Fruit fly (Drosophila melanogaster) whole organism, embryonic: Measurements from ENCODE around the gene Cyp12a5.

ENCODE experiments used
- Aef1 ChIP-seq: fragments of 200-800 bp; sonication (Bioruptor generic); IDR thresholded peaks from 3 replicates; pipeline ENCODE4 v1.3.6; 2022; ENCODE audit warnings: missing biosample characterization, missing genetic modification characterization
- Atf6 ChIP-seq: fragments of 200-800 bp; sonication (Bioruptor generic); IDR thresholded peaks from 2 replicates; pipeline ENCODE4 v1.3.6; 2022; ENCODE audit warnings: missing biosample characterization, missing genetic modification characterization
- BEAF-32 ChIP-seq: fragments of 200-800 bp; sonication (Bioruptor generic); optimal IDR thresholded peaks from 3 replicates; lab custom pipeline; 2017; ENCODE audit warnings: missing biosample characterization, missing genetic modification characterization, mild to moderate bottlenecking, moderate library complexity, missing genetic modification reagents
- CG1024 ChIP-seq: fragments of 200-800 bp; sonication (Bioruptor generic); IDR thresholded peaks from 2 replicates; pipeline ENCODE4 v1.3.6; 2022; ENCODE audit warnings: missing biosample characterization, missing genetic modification characterization
- CG10462 ChIP-seq: fragments of 200-800 bp; sonication (Bioruptor generic); optimal IDR thresholded peaks from 2 replicates; lab custom pipeline; 2016; ENCODE audit warnings: missing biosample characterization, missing genetic modification characterization
- CG11456 ChIP-seq: fragments of 200-800 bp; sonication (Bioruptor generic); IDR thresholded peaks from 3 replicates; pipeline ENCODE4 v1.3.6; 2022; ENCODE audit warnings: missing biosample characterization, missing genetic modification characterization
- CG13424 ChIP-seq: fragments of 200-800 bp; sonication (Bioruptor generic); optimal IDR thresholded peaks from 2 replicates; lab custom pipeline; 2019; ENCODE audit warnings: missing biosample characterization, mild to moderate bottlenecking, missing genetic modification characterization, moderate library complexity
- CG14014 ChIP-seq: fragments of 200-800 bp; sonication (Bioruptor generic); IDR thresholded peaks from 2 replicates; pipeline ENCODE4 v1.3.6; 2022; ENCODE audit warnings: missing biosample characterization, missing genetic modification characterization
- CG14965 ChIP-seq: fragments of 200-800 bp; sonication (Bioruptor generic); optimal IDR thresholded peaks from 2 replicates; lab custom pipeline; 2016; ENCODE audit warnings: missing biosample characterization, missing genetic modification characterization, borderline replicate concordance
- CG1832 ChIP-seq: fragments of 200-800 bp; sonication (Bioruptor generic); optimal IDR thresholded peaks from 2 replicates; lab custom pipeline; 2017; ENCODE audit warnings: missing biosample characterization, mild to moderate bottlenecking, missing genetic modification characterization, inconsistent platforms
- CG2199 ChIP-seq: fragments of 200-800 bp; sonication (Bioruptor generic); IDR thresholded peaks from 3 replicates; pipeline ENCODE4 v1.3.6; 2022; ENCODE audit warnings: missing biosample characterization, missing genetic modification characterization
- CG2889 ChIP-seq: fragments of 200-800 bp; sonication (Bioruptor generic); IDR thresholded peaks from 3 replicates; pipeline ENCODE4 v1.3.6; 2022; ENCODE audit warnings: missing biosample characterization, missing genetic modification characterization
- CG4282 ChIP-seq: fragments of 200-800 bp; sonication (Bioruptor generic); optimal IDR thresholded peaks from 2 replicates; lab custom pipeline; 2016; ENCODE audit warnings: missing biosample characterization, missing genetic modification characterization
- CG6272 ChIP-seq: fragments of 200-800 bp; sonication (Bioruptor generic); IDR thresholded peaks from 2 replicates; pipeline ENCODE4 v1.3.6; 2022; ENCODE audit warnings: missing biosample characterization, missing genetic modification characterization
- CG7372 ChIP-seq: fragments of 200-800 bp; sonication (Bioruptor generic); IDR thresholded peaks from 2 replicates; pipeline ENCODE4 v1.3.6; 2022; ENCODE audit warnings: missing biosample characterization, missing genetic modification characterization
- D19A ChIP-seq: fragments of 200-800 bp; optimal IDR thresholded peaks from 3 replicates; lab custom pipeline; 2019; ENCODE audit warnings: missing biosample characterization, mild to moderate bottlenecking, missing genetic modification characterization, moderate library complexity
- Dfd ChIP-seq, 2 experiments: fragments of >200 bp; optimal IDR thresholded peaks; 2 replicates each; lab custom pipeline; 2017; ENCODE audit warnings: missing biosample characterization in 2 of 2, missing genetic modification characterization in 2 of 2
- Dip2 ChIP-seq: fragments of 200-800 bp; sonication (Bioruptor generic); IDR thresholded peaks from 2 replicates; pipeline ENCODE4 v1.3.6; 2022; ENCODE audit warnings: missing biosample characterization, missing genetic modification characterization
- E2f2 ChIP-seq: fragments of 200-800 bp; sonication (Bioruptor generic); IDR thresholded peaks from 2 replicates; pipeline ENCODE4 v1.3.6; 2022; ENCODE audit warnings: missing biosample characterization, missing genetic modification characterization
- Fer1 ChIP-seq: fragments of 200-800 bp; sonication (Bioruptor generic); optimal IDR thresholded peaks from 2 replicates; lab custom pipeline; 2017; ENCODE audit warnings: missing biosample characterization, mild to moderate bottlenecking, missing genetic modification characterization
- GATAe ChIP-seq: fragments of 200-800 bp; sonication (Bioruptor generic); conservative IDR thresholded peaks from 2 replicates; pipeline ENCODE4 v1.3.6; 2022; ENCODE audit warnings: missing biosample characterization, missing genetic modification characterization
- HmgZ ChIP-seq: fragments of 200-800 bp; sonication (Bioruptor generic); optimal IDR thresholded peaks from 2 replicates; lab custom pipeline; 2018; ENCODE audit warnings: missing biosample characterization, mild to moderate bottlenecking, missing genetic modification characterization
- Hmr ChIP-seq: fragments of 200-800 bp; sonication (Bioruptor generic); optimal IDR thresholded peaks from 3 replicates; lab custom pipeline; 2017; ENCODE audit warnings: mild to moderate bottlenecking, missing biosample characterization, missing genetic modification reagents, missing genetic modification characterization
- Hmx ChIP-seq: fragments of 200-800 bp; sonication (Bioruptor generic); optimal IDR thresholded peaks from 2 replicates; lab custom pipeline; 2016; ENCODE audit warnings: missing biosample characterization, missing genetic modification characterization
- MTF-1 ChIP-seq: fragments of 200-800 bp; sonication (Bioruptor generic); optimal IDR thresholded peaks from 2 replicates; lab custom pipeline; 2018; ENCODE audit warnings: missing biosample characterization, mild to moderate bottlenecking, missing genetic modification characterization, borderline replicate concordance
- Mad ChIP-seq: fragments of 200-800 bp; sonication (Bioruptor generic); optimal IDR thresholded peaks from 2 replicates; lab custom pipeline; 2016; ENCODE audit warnings: missing biosample characterization, missing genetic modification characterization
- Mes4 ChIP-seq: fragments of 200-800 bp; sonication (Bioruptor generic); optimal IDR thresholded peaks from 2 replicates; lab custom pipeline; 2016; ENCODE audit warnings: missing biosample characterization, missing genetic modification characterization
- Mrtf ChIP-seq: fragments of 200-800 bp; sonication (Bioruptor generic); IDR thresholded peaks from 3 replicates; pipeline ENCODE4 v1.3.6; 2022; ENCODE audit warnings: missing biosample characterization, missing genetic modification characterization
- Oli ChIP-seq: fragments of 200-800 bp; sonication (Bioruptor generic); optimal IDR thresholded peaks from 2 replicates; lab custom pipeline; 2018; ENCODE audit warnings: missing biosample characterization, mild to moderate bottlenecking, missing genetic modification characterization, moderate library complexity
- Sox102F ChIP-seq: fragments of 200-800 bp; sonication (Bioruptor generic); optimal IDR thresholded peaks from 2 replicates; lab custom pipeline; 2018; ENCODE audit warnings: missing biosample characterization, mild to moderate bottlenecking, missing genetic modification characterization, moderate library complexity
- Taf1 ChIP-seq: fragments of 200-800 bp; sonication (Bioruptor generic); IDR thresholded peaks from 2 replicates; pipeline ENCODE4 v1.3.6; 2022; ENCODE audit warnings: missing biosample characterization, missing genetic modification characterization
- Xbp1 ChIP-seq: fragments of 200-800 bp; sonication (Bioruptor generic); optimal IDR thresholded peaks from 3 replicates; lab custom pipeline; 2016; ENCODE audit warnings: missing biosample characterization, mild to moderate bottlenecking, missing genetic modification characterization
- aop ChIP-seq: fragments of 200-800 bp; sonication (Bioruptor generic); IDR thresholded peaks from 2 replicates; pipeline ENCODE4 v1.3.6; 2022; ENCODE audit warnings: missing biosample characterization, missing genetic modification characterization
- bbx ChIP-seq: fragments of 200-800 bp; sonication (Bioruptor generic); IDR thresholded peaks from 2 replicates; pipeline ENCODE4 v1.3.6; 2022; ENCODE audit warnings: missing biosample characterization, missing genetic modification characterization; ENCODE audit not compliant: partially characterized antibody
- chn ChIP-seq: fragments of 200-800 bp; sonication (Bioruptor generic); optimal IDR thresholded peaks from 2 replicates; lab custom pipeline; 2016; ENCODE audit warnings: missing biosample characterization, missing genetic modification characterization
- dpn ChIP-seq, 2 experiments: fragments of 200-800 bp; sonication (Bioruptor generic); optimal IDR thresholded peaks; 3 replicates each; lab custom pipeline; 2016; ENCODE audit warnings: missing biosample characterization in 2 of 2, missing genetic modification characterization in 2 of 2
- eyg ChIP-seq: fragments of 200-800 bp; sonication (Bioruptor generic); optimal IDR thresholded peaks from 3 replicates; lab custom pipeline; 2016; ENCODE audit warnings: missing biosample characterization, missing genetic modification characterization
- hth ChIP-seq: fragments of >200 bp; optimal IDR thresholded peaks from 2 replicates; lab custom pipeline; 2017; ENCODE audit warnings: inconsistent platforms
- inv ChIP-seq: fragments of 200-800 bp; sonication (Bioruptor generic); IDR thresholded peaks from 2 replicates; pipeline ENCODE4 v1.3.6; 2022; ENCODE audit warnings: missing biosample characterization, missing genetic modification characterization; ENCODE audit not compliant: partially characterized antibody
- jumu ChIP-seq: fragments of 200-800 bp; sonication (Bioruptor generic); optimal IDR thresholded peaks from 3 replicates; lab custom pipeline; 2016; ENCODE audit warnings: missing biosample characterization, missing genetic modification characterization
- kah ChIP-seq: fragments of 200-800 bp; sonication (Bioruptor generic); optimal IDR thresholded peaks from 2 replicates; lab custom pipeline; 2018; ENCODE audit warnings: missing biosample characterization, mild to moderate bottlenecking, missing genetic modification characterization
- lilli ChIP-seq: fragments of 200-800 bp; sonication (Bioruptor generic); optimal IDR thresholded peaks from 3 replicates; lab custom pipeline; 2016; ENCODE audit warnings: missing biosample characterization, missing genetic modification characterization
- p53 ChIP-seq: fragments of 200-800 bp; sonication (Bioruptor generic); optimal IDR thresholded peaks from 2 replicates; lab custom pipeline; 2016; ENCODE audit warnings: missing biosample characterization, missing genetic modification characterization
- pita ChIP-seq: fragments of 200-800 bp; sonication (Bioruptor generic); optimal IDR thresholded peaks from 2 replicates; lab custom pipeline; 2017; ENCODE audit warnings: missing biosample characterization, mild to moderate bottlenecking, missing genetic modification characterization
- row ChIP-seq: fragments of 200-800 bp; sonication (Bioruptor generic); IDR thresholded peaks from 3 replicates; pipeline ENCODE4 v1.3.6; 2022; ENCODE audit warnings: missing biosample characterization, missing genetic modification characterization
- scrt ChIP-seq: fragments of 200-800 bp; sonication (Bioruptor generic); optimal IDR thresholded peaks from 2 replicates; lab custom pipeline; 2018; ENCODE audit warnings: missing biosample characterization, mild to moderate bottlenecking, missing genetic modification characterization, moderate library complexity
- shn ChIP-seq: fragments of 200-800 bp; sonication (Bioruptor generic); optimal IDR thresholded peaks from 3 replicates; lab custom pipeline; 2016; ENCODE audit warnings: missing biosample characterization, missing genetic modification characterization
- sima ChIP-seq: fragments of 200-800 bp; sonication (Bioruptor generic); optimal IDR thresholded peaks from 2 replicates; lab custom pipeline; 2016; ENCODE audit warnings: missing biosample characterization, missing genetic modification characterization
- sob ChIP-seq: fragments of 200-800 bp; sonication (Bioruptor generic); IDR thresholded peaks from 2 replicates; pipeline ENCODE4 v1.3.6; 2022; ENCODE audit warnings: missing biosample characterization, missing genetic modification characterization
- stc ChIP-seq: fragments of 200-800 bp; sonication (Bioruptor generic); IDR thresholded peaks from 2 replicates; pipeline ENCODE4 v1.3.6; 2022; ENCODE audit warnings: missing biosample characterization, missing genetic modification characterization
- tap ChIP-seq: fragments of 200-800 bp; optimal IDR thresholded peaks from 3 replicates; lab custom pipeline; 2019; ENCODE audit warnings: missing biosample characterization, mild to moderate bottlenecking, missing genetic modification characterization, moderate library complexity
- wek ChIP-seq: fragments of 200-800 bp; sonication (Bioruptor generic); optimal IDR thresholded peaks from 3 replicates; lab custom pipeline; 2018; ENCODE audit warnings: missing biosample characterization, mild to moderate bottlenecking, missing genetic modification characterization, moderate library complexity
- zfh1 ChIP-seq: fragments of 200-800 bp; sonication (Bioruptor generic); IDR thresholded peaks from 3 replicates; pipeline ENCODE4 v1.3.6; 2022; ENCODE audit warnings: missing biosample characterization, missing genetic modification characterization

The Cyp12a5 gene

DNA sequence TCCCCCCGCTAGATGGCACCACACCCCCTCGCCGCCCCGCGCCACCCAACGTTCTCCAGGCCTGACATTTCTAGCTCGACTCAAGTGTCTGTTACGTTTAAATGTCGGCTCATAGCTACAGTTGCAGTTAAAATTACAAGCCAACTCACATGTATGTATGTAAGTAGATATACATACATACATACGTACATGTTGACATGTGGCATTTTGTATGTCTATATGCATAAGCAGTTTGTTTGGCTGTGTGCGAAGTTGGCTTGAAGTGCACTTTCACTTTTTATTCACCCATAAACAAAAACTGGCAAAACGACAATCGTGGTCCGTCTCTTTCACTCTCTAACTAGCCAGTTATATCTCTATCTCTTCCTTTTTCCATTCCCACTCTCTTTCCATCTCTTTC, 50.4 kb downstream of the Cyp12a5 start (continued):
- no peak for TF ChIP-seq E2f2 (GFP tag; lab: Robert Waterston, UW)
- TF ChIP-seq Mes4 = no peak
- no peak for TF ChIP-seq HmgZ (tag; lab: Kevin White, UChicago)
- no peak for TF ChIP-seq scrt (GFP tag; lab: Kevin White, UChicago)
- TF ChIP-seq lilli (GFP tag; lab: Kevin White, UChicago) = no peak
- no peak for TF ChIP-seq p53 (GFP tag; lab: Kevin White, UChicago)
- TF ChIP-seq Taf1 (GFP tag; lab: Robert Waterston, UW) = no peak
- TF ChIP-seq pita (GFP tag; lab: Kevin White, UChicago) = no peak
- TF ChIP-seq eyg (GFP tag; lab: Kevin White, UChicago) = no peak
- no peak for TF ChIP-seq row (GFP tag; lab: Robert Waterston, UW)
- TF ChIP-seq CG1832 (GFP tag; lab: Kevin White, UChicago) = no peak
- no peak for TF ChIP-seq jumu (GFP tag; lab: Kevin White, UChicago)
- TF ChIP-seq Atf6 = no peak
- TF ChIP-seq kah (GFP tag; lab: Kevin White, UChicago) = no peak
- no peak for TF ChIP-seq tap (tag; lab: Kevin White, UChicago)
- no peak for TF ChIP-seq chn
- peak; percentile 49 for TF ChIP-seq wek (GFP tag; lab: Kevin White, UChicago)
- no peak for TF ChIP-seq Dfd (GFP tag; optimal IDR thresholded peaks at IDR 0.05; lab: Kevin White, UChicago)
- peak; percentile 4 for TF ChIP-seq CG13424 (tag; lab: Kevin White, UChicago)
- TF ChIP-seq CG2199 (GFP tag; lab: Robert Waterston, UW) = no peak
- TF ChIP-seq inv (GFP tag; lab: Robert Waterston, UW) = no peak
- TF ChIP-seq CG11456 (GFP tag; lab: Robert Waterston, UW) = no peak
- TF ChIP-seq D19A (tag; lab: Kevin White, UChicago) = no peak
- no peak for TF ChIP-seq BEAF-32 (GFP tag; lab: Kevin White, UChicago)
- TF ChIP-seq bbx (GFP tag; lab: Robert Waterston, UW) = no peak
- TF ChIP-seq hth (lab: Kevin White, UChicago) = no peak
- TF ChIP-seq Hmr = no peak
- no peak for TF ChIP-seq CG10462 (GFP tag; lab: Kevin White, UChicago)
- no peak for TF ChIP-seq CG4282 (GFP tag; lab: Kevin White, UChicago)
- TF ChIP-seq Xbp1 = no peak
- no peak for TF ChIP-seq Mrtf (GFP tag; lab: Robert Waterston, UW)
- no peak for TF ChIP-seq CG7372
- TF ChIP-seq MTF-1 (GFP tag; lab: Kevin White, UChicago) = peak; percentile 19
- TF ChIP-seq stc = 0 out of 2 replicates have a peak, but pooled peaks have one; percentile 19
- no peak for TF ChIP-seq GATAe (GFP tag; lab: Robert Waterston, UW)
- no peak for TF ChIP-seq Mad
- TF ChIP-seq CG14014 = no peak
- TF ChIP-seq Fer1 (GFP tag; lab: Kevin White, UChicago) = no peak
- no peak for TF ChIP-seq CG2889 (GFP tag; lab: Robert Waterston, UW)
- TF ChIP-seq shn (GFP tag; lab: Kevin White, UChicago) = no peak
- no peak for TF ChIP-seq Oli (tag; lab: Kevin White, UChicago)
- no peak for TF ChIP-seq aop (GFP tag; lab: Robert Waterston, UW)
- TF ChIP-seq Aef1 = no peak
- TF ChIP-seq Dip2 (GFP tag; lab: Robert Waterston, UW) = no peak
- TF ChIP-seq zfh1 (GFP tag; lab: Robert Waterston, UW) = 0 out of 3 replicates have a peak, but pooled peaks have one; percentile 30
- peak; percentile 44; the same call in 1 of the 2 replicates for TF ChIP-seq CG1024 (GFP tag; lab: Robert Waterston, UW)
- no peak for TF ChIP-seq sima (GFP tag; lab: Kevin White, UChicago)
- TF ChIP-seq Hmx (GFP tag; lab: Kevin White, UChicago) = no peak
- no peak for TF ChIP-seq CG14965
- TF ChIP-seq Sox102F (GFP tag; lab: Kevin White, UChicago) = peak; percentile 41
- no peak for TF ChIP-seq CG6272 (GFP tag; lab: Robert Waterston, UW)
- no peak for TF ChIP-seq sob (GFP tag; lab: Robert Waterston, UW)
- TF ChIP-seq dpn (GFP tag; optimal IDR thresholded peaks at IDR 0.05; lab: Kevin White, UChicago) = no peak
